Worm (Caenorhabditis elegans) whole organism, young adult: Measurements from ENCODE around the gene abu-8.

Source experiments
- B0336.3 ChIP-seq: fragments of 200-800 bp; sonication (Bioruptor generic); IDR thresholded peaks from 2 replicates; pipeline ENCODE4 v1.3.6; 2022; ENCODE audit warnings: missing genetic modification characterization, missing compliant biosample characterization
- C06A6.2 ChIP-seq: fragments of 200-800 bp; sonication (Bioruptor generic); conservative IDR thresholded peaks from 2 replicates; pipeline ENCODE4 v1.3.6; 2022; ENCODE audit warnings: missing genetic modification characterization, missing compliant biosample characterization
- C17E4.6 ChIP-seq: fragments of 200-800 bp; sonication (Bioruptor generic); IDR thresholded peaks from 2 replicates; pipeline ENCODE4 v1.3.6; 2022; ENCODE audit warnings: missing genetic modification reagents, missing genetic modification characterization, missing compliant biosample characterization
- D2030.7 ChIP-seq: fragments of 200-800 bp; sonication (Bioruptor generic); IDR thresholded peaks from 2 replicates; pipeline ENCODE4 v1.3.6; 2022; ENCODE audit warnings: missing genetic modification reagents, missing genetic modification characterization, missing compliant biosample characterization
- F49E8.2 ChIP-seq: sonication (generic microtip); optimal IDR thresholded peaks from 3 replicates; lab custom pipeline; 2017; ENCODE audit warnings: missing genetic modification characterization, mild to moderate bottlenecking, missing compliant biosample characterization, antibody characterized with exemption, moderate library complexity; ENCODE audit not compliant: insufficient read depth
- F57A8.1 ChIP-seq: fragments of 200-800 bp; sonication (Bioruptor generic); optimal IDR thresholded peaks from 2 replicates; lab custom pipeline; 2018; ENCODE audit warnings: mild to moderate bottlenecking, missing genetic modification characterization, moderate library complexity, missing compliant biosample characterization
- F57C9.4 ChIP-seq: sonication (generic microtip); optimal IDR thresholded peaks from 2 replicates; lab custom pipeline; 2017; ENCODE audit warnings: mild to moderate bottlenecking, missing genetic modification characterization, missing compliant biosample characterization
- K11D2.4 ChIP-seq: fragments of 200-800 bp; sonication (Bioruptor generic); IDR thresholded peaks from 2 replicates; pipeline ENCODE4 v1.3.6; 2022; ENCODE audit warnings: missing genetic modification reagents, missing genetic modification characterization, missing compliant biosample characterization
- T07F8.4 ChIP-seq: sonication (generic microtip); optimal IDR thresholded peaks from 2 replicates; lab custom pipeline; 2016; ENCODE audit warnings: mild to moderate bottlenecking, missing genetic modification characterization, moderate library complexity, missing compliant biosample characterization
- Y67H2A.10 ChIP-seq: fragments of 200-800 bp; sonication (Bioruptor generic); conservative IDR thresholded peaks from 2 replicates; pipeline ENCODE4 v1.3.6; 2022; ENCODE audit warnings: missing genetic modification reagents, missing genetic modification characterization, missing compliant biosample characterization
- ZK185.1 ChIP-seq: sonication (generic microtip); optimal IDR thresholded peaks from 2 replicates; lab custom pipeline; 2016; ENCODE audit warnings: mild to moderate bottlenecking, missing genetic modification characterization, missing compliant biosample characterization; ENCODE audit not compliant: poor library complexity, severe bottlenecking
- attf-6 ChIP-seq: fragments of 200-800 bp; sonication (Bioruptor generic); IDR thresholded peaks from 2 replicates; pipeline ENCODE4 v1.3.6; 2022; ENCODE audit warnings: missing genetic modification reagents, missing genetic modification characterization, missing compliant biosample characterization
- ccch-3 ChIP-seq: fragments of 200-800 bp; sonication (Bioruptor generic); optimal IDR thresholded peaks from 2 replicates; lab custom pipeline; 2018; ENCODE audit warnings: mild to moderate bottlenecking, missing genetic modification characterization, missing compliant biosample characterization
- cebp-1 ChIP-seq, 2 experiments: fragments of 200-800 bp in 1 of 2; sonication (Bioruptor generic) in 1 of 2; sonication (generic microtip) in 1 of 2; IDR thresholded peaks in 1 of 2; optimal IDR thresholded peaks in 1 of 2; 2 replicates each; pipeline versions ENCODE4 v1.3.6 to Lab custom; 2017 to 2022; ENCODE audit warnings: missing compliant biosample characterization in 2 of 2, missing genetic modification characterization in 2 of 2, mild to moderate bottlenecking in 1 of 2, missing genetic modification reagents in 1 of 2, moderate library complexity in 1 of 2
- ceh-58 ChIP-seq: fragments of 200-800 bp; sonication (Bioruptor generic); IDR thresholded peaks from 2 replicates; pipeline ENCODE4 v1.3.6; 2022; ENCODE audit warnings: missing genetic modification characterization, missing compliant biosample characterization
- ceh-91 ChIP-seq: fragments of 200-800 bp; sonication (Bioruptor generic); IDR thresholded peaks from 2 replicates; pipeline ENCODE4 v1.3.6; 2022; ENCODE audit warnings: missing genetic modification reagents, missing genetic modification characterization, missing compliant biosample characterization
- die-1 ChIP-seq: sonication (generic microtip); optimal IDR thresholded peaks from 2 replicates; lab custom pipeline; 2016; ENCODE audit warnings: missing genotype, mild to moderate bottlenecking, missing genetic modification characterization, missing compliant biosample characterization
- dox-1 ChIP-seq: fragments of 200-800 bp; sonication (Bioruptor generic); IDR thresholded peaks from 2 replicates; pipeline ENCODE4 v1.3.6; 2022; ENCODE audit warnings: missing genetic modification reagents, missing genetic modification characterization, missing compliant biosample characterization
- dpff-1 ChIP-seq: sonication (generic microtip); optimal IDR thresholded peaks from 2 replicates; lab custom pipeline; 2017; ENCODE audit warnings: mild to moderate bottlenecking, missing genetic modification characterization, missing compliant biosample characterization
- egl-18 ChIP-seq: fragments of 200-800 bp; sonication (Bioruptor generic); IDR thresholded peaks from 2 replicates; pipeline ENCODE4 v1.3.6; 2022; ENCODE audit warnings: missing genetic modification reagents, missing genetic modification characterization, missing compliant biosample characterization
- ets-4 ChIP-seq: fragments of 200-800 bp; sonication (Bioruptor generic); optimal IDR thresholded peaks from 2 replicates; lab custom pipeline; 2018; ENCODE audit warnings: mild to moderate bottlenecking, missing genetic modification characterization, missing compliant biosample characterization
- gei-17 ChIP-seq: fragments of 200-800 bp; sonication (Bioruptor generic); optimal IDR thresholded peaks from 2 replicates; lab custom pipeline; 2018; ENCODE audit warnings: mild to moderate bottlenecking, missing genetic modification characterization, missing compliant biosample characterization
- hrde-1 ChIP-seq: sonication (generic microtip); optimal IDR thresholded peaks from 2 replicates; lab custom pipeline; 2016; ENCODE audit warnings: missing genetic modification characterization, mild to moderate bottlenecking, missing compliant biosample characterization, moderate library complexity, missing genotype, missing genetic modification reagents, borderline replicate concordance
- hsf-1 ChIP-seq: fragments of 200-800 bp; sonication (Bioruptor generic); IDR thresholded peaks from 2 replicates; pipeline ENCODE4 v1.3.6; 2022; ENCODE audit warnings: missing genetic modification reagents, missing genetic modification characterization, missing compliant biosample characterization
- lag-1 ChIP-seq: fragments of 200-800 bp; sonication (Bioruptor generic); IDR thresholded peaks from 2 replicates; pipeline ENCODE4 v1.3.6; 2022; ENCODE audit warnings: missing genetic modification reagents, missing genetic modification characterization, missing compliant biosample characterization
- let-526 ChIP-seq: fragments of 200-800 bp; sonication (Bioruptor generic); IDR thresholded peaks from 2 replicates; pipeline ENCODE4 v1.3.6; 2022; ENCODE audit warnings: missing genetic modification reagents, missing genetic modification characterization, missing compliant biosample characterization
- lin-26 ChIP-seq: fragments of 200-800 bp; sonication (Bioruptor generic); IDR thresholded peaks from 2 replicates; pipeline ENCODE4 v1.3.6; 2022; ENCODE audit warnings: missing genetic modification reagents, missing genetic modification characterization, missing compliant biosample characterization
- lin-35 ChIP-seq, 3 experiments: fragments of 150-350 bp in 2 of 3; sonication (generic microtip) in 1 of 3; optimal IDR thresholded peaks; 2 replicates each; lab custom pipeline; 2014 to 2018; ENCODE audit warnings: missing biosample characterization in 3 of 3, missing genetic modification characterization in 3 of 3, missing genetic modification reagents in 3 of 3
- madf-3 ChIP-seq: fragments of 200-800 bp; sonication (Bioruptor generic); IDR thresholded peaks from 2 replicates; pipeline ENCODE4 v1.3.6; 2022; ENCODE audit warnings: missing genetic modification reagents, missing genetic modification characterization, missing compliant biosample characterization
- mxl-1 ChIP-seq: sonication (generic microtip); optimal IDR thresholded peaks from 2 replicates; lab custom pipeline; 2016; ENCODE audit warnings: missing genetic modification characterization, missing compliant biosample characterization
- nhr-120 ChIP-seq: fragments of 200-800 bp; sonication (Bioruptor generic); IDR thresholded peaks from 2 replicates; pipeline ENCODE4 v1.3.6; 2022; ENCODE audit warnings: missing genetic modification characterization, missing compliant biosample characterization
- nhr-27 ChIP-seq: fragments of 200-800 bp; sonication (Bioruptor generic); optimal IDR thresholded peaks from 2 replicates; lab custom pipeline; 2018; ENCODE audit warnings: mild to moderate bottlenecking, missing genetic modification characterization, moderate library complexity, missing compliant biosample characterization
- nhr-90 ChIP-seq: sonication (generic microtip); optimal IDR thresholded peaks from 2 replicates; lab custom pipeline; 2016; ENCODE audit warnings: missing genotype, mild to moderate bottlenecking, missing genetic modification characterization, missing compliant biosample characterization
- pha-4 ChIP-seq: fragments of 150-350 bp; sonication (generic microtip); optimal IDR thresholded peaks from 2 replicates; lab custom pipeline; 2014; ENCODE audit warnings: missing biosample characterization, missing genetic modification reagents, missing genetic modification characterization
- rcor-1 ChIP-seq: fragments of 200-800 bp; sonication (Bioruptor generic); IDR thresholded peaks from 2 replicates; pipeline ENCODE4 v1.3.6; 2022; ENCODE audit warnings: missing genetic modification reagents, missing genetic modification characterization, missing compliant biosample characterization
- repo-1 ChIP-seq: sonication (generic microtip); optimal IDR thresholded peaks from 2 replicates; lab custom pipeline; 2017; ENCODE audit warnings: mild to moderate bottlenecking, missing genetic modification characterization, missing compliant biosample characterization
- sdz-38 ChIP-seq: sonication (generic microtip); optimal IDR thresholded peaks from 2 replicates; lab custom pipeline; 2016; ENCODE audit warnings: missing genotype, missing genetic modification characterization, missing compliant biosample characterization
- snpc-3.4 ChIP-seq: sonication (generic microtip); optimal IDR thresholded peaks from 2 replicates; lab custom pipeline; 2017; ENCODE audit warnings: missing genetic modification characterization, mild to moderate bottlenecking, missing compliant biosample characterization, antibody characterized with exemption, moderate library complexity, missing genotype, missing genetic modification reagents
- tlf-1 ChIP-seq: fragments of 200-800 bp; sonication (Bioruptor generic); optimal IDR thresholded peaks from 2 replicates; lab custom pipeline; 2018; ENCODE audit warnings: mild to moderate bottlenecking, missing genetic modification characterization, missing compliant biosample characterization
- ztf-22 ChIP-seq: fragments of 200-800 bp; sonication (Bioruptor generic); optimal IDR thresholded peaks from 2 replicates; lab custom pipeline; 2018; ENCODE audit warnings: mild to moderate bottlenecking, missing genetic modification characterization, moderate library complexity, missing compliant biosample characterization

The abu-8 gene

DNA sequence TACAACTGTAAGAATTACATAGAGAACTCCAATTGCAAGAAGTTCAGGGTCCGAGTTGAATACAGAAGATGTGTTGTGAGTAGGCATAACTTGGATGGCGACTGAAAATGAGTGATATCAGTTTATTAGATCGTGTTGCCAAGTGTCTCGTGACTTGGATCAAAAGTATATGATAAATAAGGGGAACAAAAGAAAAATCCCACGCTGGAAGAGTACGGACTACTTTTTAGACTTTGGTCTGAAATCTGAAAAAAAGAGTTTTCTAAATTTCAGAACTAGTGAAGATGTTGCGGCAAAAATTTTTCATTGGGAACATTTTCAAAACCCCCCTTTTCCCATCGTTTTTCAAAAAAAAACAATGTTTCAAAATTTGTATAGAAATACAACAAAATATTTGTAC is 24.8 kb downstream of the abu-8 start, which contains the start of gene srt-64:
srt-64 (minus strand) TSS at position 101 of the 400 bp plus-strand sequence.
- TF ChIP-seq madf-3 (no peak), lag-1 (no peak), snpc-3.4 (tag; lab: Kevin White, UChicago) (no peak), lin-35 (GFP tag; optimal IDR thresholded peaks at IDR 0.05; lab: Kevin White, UChicago) (no peak), hsf-1 (GFP tag; lab: Robert Waterston, UW) (no peak), nhr-120 (no peak), die-1 (tag; lab: Kevin White, UChicago) (no peak), lin-26 (GFP tag; lab: Robert Waterston, UW) (no peak), dox-1 (GFP tag; lab: Robert Waterston, UW) (no peak)
- TF ChIP-seq, all 124 proteins: peak for 0

DNA sequence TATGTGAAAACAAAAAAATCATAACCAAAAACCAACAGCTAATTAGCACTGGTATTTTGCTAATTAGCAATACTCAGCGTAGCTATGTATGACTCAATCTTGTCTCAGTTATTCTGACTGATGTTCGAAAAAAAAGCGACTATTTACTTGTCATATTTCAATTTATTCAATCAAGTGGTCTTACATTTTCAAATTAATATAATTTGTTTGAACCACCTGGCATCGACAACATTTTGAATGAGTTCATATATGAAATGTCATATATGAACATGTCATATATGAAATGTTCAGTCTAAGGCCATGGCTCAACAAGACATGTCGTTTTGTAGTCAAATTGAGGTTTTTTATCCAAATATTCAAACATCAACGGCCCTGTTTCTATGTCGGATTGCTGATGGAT is 29.0 kb downstream of the abu-8 start, which contains the start of gene srw-140:
srw-140 (plus strand) TSS at position 301 of the 400 bp plus-strand sequence.
- TF ChIP-seq F49E8.2 (tag; lab: Kevin White, UChicago), result no peak
- no peak for TF ChIP-seq hsf-1 (GFP tag; lab: Robert Waterston, UW)
- TF ChIP-seq ccch-3 (GFP tag; lab: Kevin White, UChicago), result no peak
- TF ChIP-seq K11D2.4 (GFP tag; lab: Robert Waterston, UW), result no peak
- TF ChIP-seq let-526 (GFP tag; lab: Robert Waterston, UW), result no peak
- TF ChIP-seq gei-17 (GFP tag; lab: Kevin White, UChicago), result no peak
- TF ChIP-seq hrde-1 (tag; lab: Kevin White, UChicago), result no peak
- TF ChIP-seq nhr-120, result no peak
- TF ChIP-seq sdz-38 (tag; lab: Kevin White, UChicago), result no peak
- no peak for TF ChIP-seq nhr-90 (tag; lab: Kevin White, UChicago)

- TF ChIP-seq hsf-1 (GFP tag; lab: Robert Waterston, UW) (no peak), B0336.3 (GFP tag; lab: Robert Waterston, UW) (no peak), gei-17 (GFP tag; lab: Kevin White, UChicago) (no peak), T07F8.4 (no peak), rcor-1 (no peak), C06A6.2 (GFP tag; lab: Robert Waterston, UW) (no peak), ztf-22 (no peak), tlf-1 (GFP tag; lab: Kevin White, UChicago) (no peak), dox-1 (GFP tag; lab: Robert Waterston, UW) (no peak), D2030.7 (no peak), C17E4.6 (no peak), dpff-1 (tag; lab: Kevin White, UChicago) (no peak), egl-18 (GFP tag; lab: Robert Waterston, UW) (no peak), repo-1 (tag; lab: Kevin White, UChicago) (no peak), ZK185.1 (tag; lab: Kevin White, UChicago) (no peak), ceh-91 (GFP tag; lab: Robert Waterston, UW) (no peak)
Measured at ce11 chrV:5164682-5165081, 29.7 kb downstream of the abu-8 start, which contains the start of gene abu-7. TSS of gene abu-7 (minus strand) at chrV:5164782.

DNA sequence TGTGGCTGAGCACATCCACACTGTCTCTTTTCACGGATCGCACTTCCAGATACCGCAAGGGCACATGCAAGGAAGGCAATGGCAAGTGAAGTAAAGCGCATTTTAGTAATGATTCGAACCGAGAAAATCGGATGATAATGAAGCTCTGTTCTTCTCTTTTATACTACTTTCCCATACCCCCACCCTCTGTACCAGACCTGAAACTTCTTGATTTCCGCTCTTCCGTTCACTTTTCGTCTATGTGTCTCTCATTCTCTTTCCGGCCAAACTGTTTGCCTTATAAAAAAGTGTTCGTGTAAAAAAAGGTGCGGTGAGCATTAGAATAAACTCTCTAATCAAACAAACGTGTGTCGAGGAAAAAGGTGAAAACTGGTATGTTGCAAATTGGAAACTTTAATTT is 32.6 kb downstream of the abu-8 start, which contains the start of gene abu-6:
abu-6 (minus strand) TSS at position 101 of the 400 bp plus-strand sequence.
- TF ChIP-seq ceh-58 (GFP tag; lab: Robert Waterston, UW) (no peak), ets-4 (GFP tag; lab: Kevin White, UChicago) (no peak), mxl-1 (tag; lab: Kevin White, UChicago) (no peak), pha-4 (tag; lab: Kevin White, UChicago) (no peak), Y67H2A.10 (GFP tag; lab: Robert Waterston, UW) (no peak), F57A8.1 (GFP tag; lab: Kevin White, UChicago) (no peak), nhr-27 (tag; lab: Kevin White, UChicago) (no peak), nhr-120 (no peak), F57C9.4 (tag; lab: Kevin White, UChicago) (no peak), attf-6 (GFP tag; lab: Robert Waterston, UW) (no peak), cebp-1 (GFP tag; IDR thresholded peaks at IDR 0.05; lab: Robert Waterston, UW) (no peak), cebp-1 (tag; optimal IDR thresholded peaks at IDR 0.05; lab: Kevin White, UChicago) (no peak)
